Worm (Caenorhabditis elegans) whole organism, L1 larva: Measurements from ENCODE around the gene srdh-1.
A peak's percentile ranks its signal among the peaks of the same experiment; 100 is the strongest.

ENCODE experiments used
- ama-1 ChIP-seq: fragments of 150-350 bp; optimal IDR thresholded peaks from 2 replicates; lab custom pipeline; 2014
- ces-1 ChIP-seq: fragments of 150-350 bp; optimal IDR thresholded peaks from 2 replicates; lab custom pipeline; 2014; ENCODE audit warnings: missing biosample characterization, missing genetic modification reagents, missing genetic modification characterization
- fkh-10 ChIP-seq: sonication (generic microtip); optimal IDR thresholded peaks from 2 replicates; lab custom pipeline; 2017; ENCODE audit warnings: missing biosample characterization, missing genetic modification reagents, missing genetic modification characterization
- lir-3 ChIP-seq: sonication (generic microtip); optimal IDR thresholded peaks from 2 replicates; lab custom pipeline; 2016; ENCODE audit warnings: mild to moderate bottlenecking, missing genetic modification characterization, moderate library complexity, missing compliant biosample characterization; ENCODE audit not compliant: poor library complexity
- pqm-1 ChIP-seq: sonication (generic microtip); optimal IDR thresholded peaks from 3 replicates; lab custom pipeline; 2017; ENCODE audit warnings: missing biosample characterization, missing genetic modification characterization
- unc-62 ChIP-seq: fragments of 150-350 bp; optimal IDR thresholded peaks from 2 replicates; lab custom pipeline; 2014; ENCODE audit warnings: missing biosample characterization, missing genetic modification reagents, missing genetic modification characterization

DNA sequence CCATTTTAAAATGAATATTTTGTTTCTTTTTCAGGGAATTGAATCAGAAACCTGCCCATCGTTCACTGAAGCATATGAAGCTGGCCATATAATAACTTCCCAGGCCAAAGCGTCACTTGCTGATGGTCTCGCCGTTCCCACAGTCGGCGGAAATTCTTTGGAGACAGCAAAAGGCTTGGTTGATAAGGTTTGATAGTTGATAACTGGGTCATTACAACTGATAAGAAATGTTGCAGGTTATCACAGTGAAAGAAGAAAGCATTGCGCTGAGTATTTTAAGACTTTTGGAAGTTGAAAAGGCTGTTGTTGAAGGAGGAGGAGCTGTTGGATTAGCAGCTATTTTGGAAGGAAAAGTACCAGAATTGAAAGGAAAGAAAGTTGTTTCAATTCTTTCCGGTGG is 2.1 kb downstream of the srdh-1 start:
- no peak for TF ChIP-seq lir-3 (tag; lab: Kevin White, UChicago)
- TF ChIP-seq fkh-10: no peak
- TF ChIP-seq ama-1 (lab: Kevin White, UChicago): no peak
- peak; percentile 8 for TF ChIP-seq pqm-1 (tag; lab: Kevin White, UChicago)
- TF ChIP-seq ces-1 (GFP tag; lab: Kevin White, UChicago): no peak
- TF ChIP-seq unc-62 (GFP tag; lab: Kevin White, UChicago): no peak
